Fruit fly (Drosophila melanogaster): ENCODE results near the gene Cyp9f3.

Cyp9f3 gene

dm6 chr3R:12408160-12408559, 9.4 kb upstream of the Cyp9f3 start, which contains the start of gene CG5196 (continued):
- TF ChIP-seq CG5180 (GFP tag; optimal IDR thresholded peaks at IDR 0.05) = no peak
- TF ChIP-seq Hr78 (GFP tag; optimal IDR thresholded peaks at IDR 0.05) = no peak
- no peak for TF ChIP-seq CG4328 (GFP tag; optimal IDR thresholded peaks at IDR 0.05)
- peak; percentile 60 for TF ChIP-seq sna (GFP tag; IDR thresholded peaks at IDR 0.05; ENCODE audit: partially characterized antibody)
- peak; percentile 5 for TF ChIP-seq CoRest (tag; optimal IDR thresholded peaks at IDR 0.05)
- TF ChIP-seq Fer2 (tag; optimal IDR thresholded peaks at IDR 0.05) = no peak
- no peak for TF ChIP-seq mirr (GFP tag; optimal IDR thresholded peaks at IDR 0.05)
- no peak for TF ChIP-seq chn (GFP tag; optimal IDR thresholded peaks at IDR 0.05)
- peak; percentile 77 for TF ChIP-seq bbx (GFP tag; IDR thresholded peaks at IDR 0.05; ENCODE audit: partially characterized antibody)

- peak; percentile 51 for TF ChIP-seq CG14710 (tag; optimal IDR thresholded peaks at IDR 0.05)
- no peak for TF ChIP-seq CG2199 (GFP tag; IDR thresholded peaks at IDR 0.05)
- TF ChIP-seq Ssrp (tag; optimal IDR thresholded peaks at IDR 0.05) = peak; percentile 14
- TF ChIP-seq run (tag; optimal IDR thresholded peaks at IDR 0.05) = no peak
- no peak for TF ChIP-seq CG1792 (GFP tag; optimal IDR thresholded peaks at IDR 0.05)
- no peak for TF ChIP-seq CG11093 (GFP tag; IDR thresholded peaks at IDR 0.05)
- no peak for TF ChIP-seq ro (GFP tag; IDR thresholded peaks at IDR 0.05)
- TF ChIP-seq CG31441 (GFP tag; IDR thresholded peaks at IDR 0.05) = peak; percentile 38; the same call in 1 of the 2 replicates
- TF ChIP-seq ac (GFP tag; optimal IDR thresholded peaks at IDR 0.05) = no peak
- peak; percentile 18 for TF ChIP-seq pho (GFP tag; optimal IDR thresholded peaks at IDR 0.05)
- no peak for TF ChIP-seq CG7987 (GFP tag; optimal IDR thresholded peaks at IDR 0.05)
- peak; percentile 23; the same call in 1 of the 2 replicates for TF ChIP-seq onecut (GFP tag; IDR thresholded peaks at IDR 0.05)
- no peak for TF ChIP-seq B-H2 (GFP tag; optimal IDR thresholded peaks at IDR 0.05)
- TF ChIP-seq stwl (tag; optimal IDR thresholded peaks at IDR 0.05) = peak; percentile 60
- TF ChIP-seq NC2α (GFP tag; optimal IDR thresholded peaks at IDR 0.05) = no peak
- TF ChIP-seq CG4328 (GFP tag; optimal IDR thresholded peaks at IDR 0.05) = no peak
- TF ChIP-seq CG8281 (tag; optimal IDR thresholded peaks at IDR 0.05) = no peak
- peak; percentile 2 for TF ChIP-seq Oli (tag; optimal IDR thresholded peaks at IDR 0.05)
- TF ChIP-seq Hr51 (GFP tag; optimal IDR thresholded peaks at IDR 0.05) = peak in 1 of 2 experiments; percentile 48
- no peak for TF ChIP-seq danr (GFP tag; IDR thresholded peaks at IDR 0.05)
- no peak for TF ChIP-seq CG7963 (GFP tag; IDR thresholded peaks at IDR 0.05; ENCODE audit: partially characterized antibody)
- no peak for TF ChIP-seq CG1024 (GFP tag; IDR thresholded peaks at IDR 0.05)
- TF ChIP-seq CG13775 (GFP tag; optimal IDR thresholded peaks at IDR 0.05) = no peak
- no peak for TF ChIP-seq bab2 (GFP tag; optimal IDR thresholded peaks at IDR 0.05)
- no peak for TF ChIP-seq da (GFP tag; optimal IDR thresholded peaks at IDR 0.05)
- TF ChIP-seq maf-S (GFP tag; optimal IDR thresholded peaks at IDR 0.05) = no peak
- TF ChIP-seq en (GFP tag; optimal IDR thresholded peaks at IDR 0.05) = no peak
- peak; percentile 54 for TF ChIP-seq lab (GFP tag; optimal IDR thresholded peaks at IDR 0.05)
- TF ChIP-seq Dref (GFP tag; IDR thresholded peaks at IDR 0.05) = peak; percentile 49
- 0 out of 2 replicates have a peak, but pooled peaks have one; percentile 22 for TF ChIP-seq bbx (GFP tag; IDR thresholded peaks at IDR 0.05; ENCODE audit: partially characterized antibody)
- no peak for TF ChIP-seq CG18476 (GFP tag; optimal IDR thresholded peaks at IDR 0.05)
- no peak for TF ChIP-seq Lpt (GFP tag; optimal IDR thresholded peaks at IDR 0.05)
- TF ChIP-seq CG7271 (tag; optimal IDR thresholded peaks at IDR 0.05) = no peak
- no peak for TF ChIP-seq CHES-1-like (GFP tag; optimal IDR thresholded peaks at IDR 0.05)
- TF ChIP-seq chm (GFP tag; IDR thresholded peaks at IDR 0.05) = no peak; the same call in 1 of the 2 replicates
- TF ChIP-seq Sin3A (optimal IDR thresholded peaks at IDR 0.05) = no peak
- peak; percentile 9 for TF ChIP-seq Vsx1 (GFP tag; optimal IDR thresholded peaks at IDR 0.05)
- TF ChIP-seq CG17328 (GFP tag; IDR thresholded peaks at IDR 0.05) = peak; percentile 54
- TF ChIP-seq gem (tag; optimal IDR thresholded peaks at IDR 0.05) = peak; percentile 78
Measured at dm6 chr3R:12406235-12407196, 7.8 kb upstream of the Cyp9f3 start, which contains the start of gene CG5167. Gene CG5167 (plus strand): TSS chr3R:12406532.

All from whole organism, embryonic.